Fruit fly (Drosophila melanogaster): ENCODE results near the gene CG15370.

CG15370 gene

DNA sequence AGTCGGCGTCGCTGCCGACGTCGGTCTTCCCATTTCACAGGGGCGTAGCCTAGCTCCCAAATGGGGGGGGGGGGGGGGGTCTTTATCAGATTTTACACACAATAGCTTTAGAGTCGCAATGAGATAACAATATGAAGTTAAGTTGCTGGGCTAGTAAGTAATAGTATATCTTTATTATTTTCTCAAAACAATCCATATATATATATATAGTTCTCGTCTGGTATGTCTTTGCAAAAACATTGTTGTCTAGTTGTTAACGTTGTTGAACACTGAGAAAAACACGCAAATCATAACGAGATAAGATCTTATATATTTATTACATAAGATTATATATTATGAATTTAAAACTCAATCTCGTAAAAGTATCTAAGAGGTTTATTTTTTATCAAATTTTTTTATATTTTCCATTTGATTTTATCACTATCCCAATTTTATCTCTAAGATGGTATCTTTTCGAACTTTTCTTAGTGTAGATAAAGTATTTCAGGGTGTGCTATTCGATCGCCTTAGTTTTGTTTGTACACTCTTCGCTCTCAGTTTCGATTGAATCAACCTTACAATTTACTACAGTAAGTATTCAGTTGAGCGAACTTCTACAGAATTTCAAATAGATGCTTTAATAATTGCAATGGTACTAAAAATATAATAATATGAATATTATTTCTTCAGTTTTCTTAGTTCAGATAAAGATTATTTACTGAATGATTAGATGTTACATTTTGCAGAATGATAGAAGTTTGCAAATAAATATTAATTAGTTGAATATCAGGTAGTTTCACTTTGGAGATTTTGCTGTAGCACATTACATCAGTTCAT is 23.2 kb upstream of the CG15370 start (continued):
- no peak for TF ChIP-seq oc (tag; optimal IDR thresholded peaks at IDR 0.05)
- TF ChIP-seq BtbVII (GFP tag; optimal IDR thresholded peaks at IDR 0.05) = peak; percentile 80
- TF ChIP-seq CG12155 (GFP tag; optimal IDR thresholded peaks at IDR 0.05) = peak; percentile 19
- no peak for TF ChIP-seq corto (GFP tag; optimal IDR thresholded peaks at IDR 0.05)
- TF ChIP-seq sd (tag; optimal IDR thresholded peaks at IDR 0.05) = peak; percentile 65
- peak; percentile 64 for TF ChIP-seq CG18262 (tag; optimal IDR thresholded peaks at IDR 0.05)
- no peak for TF ChIP-seq crc (GFP tag; optimal IDR thresholded peaks at IDR 0.05)
- TF ChIP-seq grau (tag; optimal IDR thresholded peaks at IDR 0.05) = peak; percentile 97
- TF ChIP-seq CG4730 (GFP tag; IDR thresholded peaks at IDR 0.05) = peak; percentile 78
- TF ChIP-seq Mes4 (GFP tag; optimal IDR thresholded peaks at IDR 0.05) = no peak
- peak; percentile 77 for TF ChIP-seq CG10366 (GFP tag; IDR thresholded peaks at IDR 0.05)
- TF ChIP-seq CG10267 (tag; optimal IDR thresholded peaks at IDR 0.05) = peak; percentile 67
- no peak for TF ChIP-seq sqz (GFP tag; optimal IDR thresholded peaks at IDR 0.05)
- TF ChIP-seq ssp (GFP tag; IDR thresholded peaks at IDR 0.05) = peak; percentile 55
- TF ChIP-seq Hand (GFP tag; optimal IDR thresholded peaks at IDR 0.05) = peak; percentile 72
- TF ChIP-seq CG11696 (GFP tag; IDR thresholded peaks at IDR 0.05) = peak; percentile 72
- TF ChIP-seq Dbx (GFP tag; IDR thresholded peaks at IDR 0.05) = peak; percentile 94
- no peak for TF ChIP-seq MESR4 (GFP tag; optimal IDR thresholded peaks at IDR 0.05)
- peak; percentile 81 for TF ChIP-seq CG7839 (tag; optimal IDR thresholded peaks at IDR 0.05)
- TF ChIP-seq CG33557 (GFP tag; optimal IDR thresholded peaks at IDR 0.05) = no peak
- TF ChIP-seq chm (GFP tag; IDR thresholded peaks at IDR 0.05) = peak; percentile 58; the same call in 1 of the 2 replicates
- no peak for TF ChIP-seq CG3995 (GFP tag; optimal IDR thresholded peaks at IDR 0.05)
- TF ChIP-seq CG4360 (GFP tag; IDR thresholded peaks at IDR 0.05) = no peak; the same call in 1 of the 2 replicates
- TF ChIP-seq ato (GFP tag; IDR thresholded peaks at IDR 0.05; ENCODE audit: partially characterized antibody) = no peak
- TF ChIP-seq Ssrp (tag; optimal IDR thresholded peaks at IDR 0.05) = no peak
- peak; percentile 28 for TF ChIP-seq Myb (GFP tag; optimal IDR thresholded peaks at IDR 0.05)
- no peak for TF ChIP-seq pum (GFP tag; optimal IDR thresholded peaks at IDR 0.05)
- TF ChIP-seq Hmx (GFP tag; optimal IDR thresholded peaks at IDR 0.05) = no peak
- TF ChIP-seq danr (GFP tag; IDR thresholded peaks at IDR 0.05) = peak; percentile 72
- TF ChIP-seq Ets65A (GFP tag) = no peak
- peak; percentile 50 for TF ChIP-seq Sox102F (GFP tag; optimal IDR thresholded peaks at IDR 0.05)
- no peak for TF ChIP-seq sna (GFP tag; IDR thresholded peaks at IDR 0.05; ENCODE audit: partially characterized antibody)
- TF ChIP-seq CG34422 (GFP tag; IDR thresholded peaks at IDR 0.05) = peak; percentile 85
- peak; percentile 83 for TF ChIP-seq cwo (GFP tag; optimal IDR thresholded peaks at IDR 0.05)
- peak; percentile 70 for TF ChIP-seq D19A (tag; optimal IDR thresholded peaks at IDR 0.05)
- peak; percentile 37 for TF ChIP-seq CG6654 (GFP tag; optimal IDR thresholded peaks at IDR 0.05)
- peak; percentile 94 for TF ChIP-seq CG32532 (GFP tag; IDR thresholded peaks at IDR 0.05)
- TF ChIP-seq CG17829 (tag; optimal IDR thresholded peaks at IDR 0.05) = peak; percentile 41
- TF ChIP-seq CG14667 (GFP tag; IDR thresholded peaks at IDR 0.05) = peak; percentile 55
- TF ChIP-seq CG15601 (tag; optimal IDR thresholded peaks at IDR 0.05) = peak; percentile 96
- no peak for TF ChIP-seq vnd (GFP tag; IDR thresholded peaks at IDR 0.05; ENCODE audit: partially characterized antibody)
- no peak for TF ChIP-seq nau (GFP tag; optimal IDR thresholded peaks at IDR 0.05)
- TF ChIP-seq CG16815 (GFP tag; optimal IDR thresholded peaks at IDR 0.05) = peak; percentile 68
- no peak for TF ChIP-seq HLHmδ (GFP tag; optimal IDR thresholded peaks at IDR 0.05)
- TF ChIP-seq CG13287 (GFP tag; IDR thresholded peaks at IDR 0.05; ENCODE audit: partially characterized antibody) = no peak
- TF ChIP-seq CG17385 (GFP tag; optimal IDR thresholded peaks at IDR 0.05) = peak; percentile 69
- peak; percentile 39 for TF ChIP-seq fd96Cb (tag; optimal IDR thresholded peaks at IDR 0.05)
- TF ChIP-seq CG43689 (GFP tag; IDR thresholded peaks at IDR 0.05) = peak; percentile 53; the same call in 1 of the 2 replicates
- TF ChIP-seq CG31441 (GFP tag; IDR thresholded peaks at IDR 0.05) = peak; percentile 67
